Fruit fly (Drosophila melanogaster): ENCODE measurements around the gene CG6845.

DNA sequence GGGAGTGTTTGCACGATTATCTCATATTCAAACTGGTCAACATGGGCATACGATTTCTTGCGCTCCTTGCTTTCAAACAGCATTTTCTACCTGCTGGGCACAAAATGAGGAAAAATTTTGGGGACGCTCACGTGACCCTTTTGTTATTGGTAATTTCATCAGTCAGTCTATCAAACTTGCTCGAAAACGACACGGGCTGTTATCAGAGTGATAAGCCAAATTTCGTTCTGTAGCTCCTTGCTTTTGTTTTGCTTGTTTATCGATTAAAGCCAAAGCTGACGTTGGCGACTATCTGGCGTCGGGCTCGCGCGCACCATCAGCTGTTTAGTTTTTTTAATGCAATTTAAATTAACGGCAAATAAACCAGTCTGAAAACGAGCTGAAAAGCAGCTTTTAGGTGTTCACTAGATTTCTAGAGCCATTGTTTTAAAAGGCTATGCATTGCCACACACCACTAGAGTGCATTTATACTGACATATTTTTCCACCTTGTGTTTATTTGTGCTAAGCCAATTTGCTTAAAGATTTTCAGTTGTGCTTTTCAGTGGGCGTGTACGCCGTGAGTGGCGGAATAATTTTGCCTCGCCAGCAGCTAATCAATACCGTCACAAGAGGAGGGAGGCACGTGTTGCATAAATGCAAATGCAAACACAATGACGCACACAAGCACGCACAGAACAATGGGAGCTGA lies 9.5 kb upstream of the CG6845 start:
- TF ChIP-seq CG8478 (optimal IDR thresholded peaks at IDR 0.05) (no peak), CTCF (optimal IDR thresholded peaks at IDR 0.05) (no peak)

Measured in S2 (cell line).